Fruit fly (Drosophila melanogaster) whole organism, embryonic: ENCODE results near the gene CG15019.
A peak's percentile ranks its signal among the peaks of the same experiment; 100 is the strongest.

Experiments
- CG10431 ChIP-seq: fragments of 200-800 bp; sonication (Bioruptor generic); optimal IDR thresholded peaks from 3 replicates; lab custom pipeline; 2018; ENCODE audit warnings: missing biosample characterization, mild to moderate bottlenecking, missing genetic modification characterization
- CG11456 ChIP-seq: fragments of 200-800 bp; sonication (Bioruptor generic); IDR thresholded peaks from 3 replicates; pipeline ENCODE4 v1.3.6; 2022; ENCODE audit warnings: missing biosample characterization, missing genetic modification characterization
- CG11560 ChIP-seq: fragments of 200-800 bp; sonication (Bioruptor generic); IDR thresholded peaks from 3 replicates; pipeline ENCODE4 v1.3.6; 2022; ENCODE audit warnings: missing biosample characterization, missing genetic modification characterization
- CG12219 ChIP-seq: fragments of 200-800 bp; sonication (Bioruptor generic); optimal IDR thresholded peaks from 3 replicates; lab custom pipeline; 2018; ENCODE audit warnings: missing biosample characterization, mild to moderate bottlenecking, missing genetic modification characterization
- CG12942 ChIP-seq: fragments of 200-800 bp; sonication (Bioruptor generic); optimal IDR thresholded peaks from 3 replicates; lab custom pipeline; 2016; ENCODE audit warnings: missing biosample characterization, missing genetic modification characterization
- CG14050 ChIP-seq: fragments of 200-800 bp; sonication (Bioruptor generic); IDR thresholded peaks from 3 replicates; pipeline ENCODE4 v1.3.6; 2022; ENCODE audit warnings: missing biosample characterization, missing genetic modification characterization
- CG15011 ChIP-seq: fragments of 200-800 bp; sonication (Bioruptor generic); optimal IDR thresholded peaks from 3 replicates; lab custom pipeline; 2018; ENCODE audit warnings: missing biosample characterization, mild to moderate bottlenecking, missing genetic modification characterization
- CG16779 ChIP-seq: fragments of 200-800 bp; sonication (Bioruptor generic); IDR thresholded peaks from 2 replicates; pipeline ENCODE4 v1.3.6; 2022; ENCODE audit warnings: missing biosample characterization, missing genetic modification characterization
- CG17829 ChIP-seq: fragments of 200-800 bp; optimal IDR thresholded peaks from 2 replicates; lab custom pipeline; 2019; ENCODE audit warnings: missing biosample characterization, mild to moderate bottlenecking, missing genetic modification characterization, moderate library complexity
- CG18619 ChIP-seq: fragments of 200-800 bp; sonication (Bioruptor generic); optimal IDR thresholded peaks from 3 replicates; lab custom pipeline; 2017; ENCODE audit warnings: missing biosample characterization, mild to moderate bottlenecking, missing genetic modification characterization
- CG30431 ChIP-seq: fragments of 200-800 bp; sonication (Bioruptor generic); optimal IDR thresholded peaks from 2 replicates; lab custom pipeline; 2017; ENCODE audit warnings: missing biosample characterization, missing genetic modification characterization
- CG31388 ChIP-seq: fragments of 200-800 bp; sonication (Bioruptor generic); optimal IDR thresholded peaks from 2 replicates; lab custom pipeline; 2016; ENCODE audit warnings: missing biosample characterization, missing genetic modification characterization
- CG4730 ChIP-seq: fragments of 200-800 bp; sonication (Bioruptor generic); IDR thresholded peaks from 2 replicates; pipeline ENCODE4 v1.3.6; 2022; ENCODE audit warnings: missing biosample characterization, missing genetic modification characterization
- CG5245 ChIP-seq: fragments of 200-800 bp; sonication (Bioruptor generic); optimal IDR thresholded peaks from 3 replicates; lab custom pipeline; 2016; ENCODE audit warnings: missing biosample characterization, missing genetic modification characterization
- CG6254 ChIP-seq: fragments of 200-800 bp; sonication (Bioruptor generic); optimal IDR thresholded peaks from 3 replicates; lab custom pipeline; 2017; ENCODE audit warnings: mild to moderate bottlenecking, missing biosample characterization, missing genetic modification reagents, missing genetic modification characterization
- CG6813 ChIP-seq: fragments of 200-800 bp; sonication (Bioruptor generic); optimal IDR thresholded peaks from 2 replicates; lab custom pipeline; 2017; ENCODE audit warnings: missing biosample characterization, missing genetic modification characterization, mild to moderate bottlenecking, moderate library complexity, missing genetic modification reagents
- CG7357 ChIP-seq: fragments of 200-800 bp; sonication (Bioruptor generic); IDR thresholded peaks from 3 replicates; pipeline ENCODE4 v1.3.6; 2022; ENCODE audit warnings: missing biosample characterization, missing genetic modification characterization
- CoRest ChIP-seq: fragments of 200-800 bp; sonication (Bioruptor generic); optimal IDR thresholded peaks from 3 replicates; lab custom pipeline; 2018; ENCODE audit warnings: missing biosample characterization, mild to moderate bottlenecking, missing genetic modification characterization, moderate library complexity
- D19A ChIP-seq: fragments of 200-800 bp; optimal IDR thresholded peaks from 3 replicates; lab custom pipeline; 2019; ENCODE audit warnings: missing biosample characterization, mild to moderate bottlenecking, missing genetic modification characterization, moderate library complexity
- Dfd ChIP-seq, 2 experiments: fragments of >200 bp; optimal IDR thresholded peaks; 2 replicates each; lab custom pipeline; 2017; ENCODE audit warnings: missing biosample characterization in 2 of 2, missing genetic modification characterization in 2 of 2
- Dip3 ChIP-seq: fragments of 200-800 bp; sonication (Bioruptor generic); optimal IDR thresholded peaks from 3 replicates; lab custom pipeline; 2016; ENCODE audit warnings: missing biosample characterization, missing genetic modification characterization
- Dp ChIP-seq: fragments of 200-800 bp; sonication (Bioruptor generic); optimal IDR thresholded peaks from 2 replicates; lab custom pipeline; 2018; ENCODE audit warnings: missing biosample characterization, mild to moderate bottlenecking, missing genetic modification characterization, moderate library complexity
- E2f2 ChIP-seq: fragments of 200-800 bp; sonication (Bioruptor generic); IDR thresholded peaks from 2 replicates; pipeline ENCODE4 v1.3.6; 2022; ENCODE audit warnings: missing biosample characterization, missing genetic modification characterization
- Ets97D ChIP-seq: fragments of 200-800 bp; sonication (Bioruptor generic); optimal IDR thresholded peaks from 3 replicates; lab custom pipeline; 2016; ENCODE audit warnings: missing biosample characterization, missing genetic modification characterization
- Fer1 ChIP-seq: fragments of 200-800 bp; sonication (Bioruptor generic); optimal IDR thresholded peaks from 2 replicates; lab custom pipeline; 2017; ENCODE audit warnings: missing biosample characterization, mild to moderate bottlenecking, missing genetic modification characterization
- Gsc ChIP-seq: fragments of 200-800 bp; sonication (Bioruptor generic); IDR thresholded peaks from 2 replicates; pipeline ENCODE4 v1.3.6; 2022; ENCODE audit warnings: missing biosample characterization, missing genetic modification characterization
- H2.0 ChIP-seq: fragments of 200-800 bp; sonication (Bioruptor generic); IDR thresholded peaks from 2 replicates; pipeline ENCODE4 v1.3.6; 2022; ENCODE audit warnings: missing biosample characterization, missing genetic modification characterization
- HLHmδ ChIP-seq: fragments of 200-800 bp; sonication (Bioruptor generic); optimal IDR thresholded peaks from 2 replicates; lab custom pipeline; 2018; ENCODE audit warnings: missing biosample characterization, mild to moderate bottlenecking, missing genetic modification characterization, moderate library complexity
- Lim3 ChIP-seq: fragments of 200-800 bp; sonication (Bioruptor generic); IDR thresholded peaks from 2 replicates; pipeline ENCODE4 v1.3.6; 2022; ENCODE audit warnings: missing biosample characterization, missing genetic modification characterization
- MBD-R2 ChIP-seq: fragments of 200-800 bp; sonication (Bioruptor generic); IDR thresholded peaks from 2 replicates; pipeline ENCODE4 v1.3.6; 2022; ENCODE audit warnings: missing biosample characterization, missing genetic modification characterization
- Mad ChIP-seq: fragments of 200-800 bp; sonication (Bioruptor generic); optimal IDR thresholded peaks from 2 replicates; lab custom pipeline; 2016; ENCODE audit warnings: missing biosample characterization, missing genetic modification characterization
- Stat92E ChIP-seq, 3 experiments: fragments of >200 bp in 2 of 3; fragments of 200-800 bp in 1 of 3; sonication (Bioruptor generic) in 1 of 3; optimal IDR thresholded peaks; 2 replicates each; lab custom pipeline; 2017 to 2019; ENCODE audit warnings: missing biosample characterization in 3 of 3, missing genetic modification characterization in 3 of 3, mild to moderate bottlenecking in 1 of 3, moderate library complexity in 1 of 3
- abd-A ChIP-seq: fragments of 200-800 bp; sonication (Bioruptor generic); optimal IDR thresholded peaks from 3 replicates; lab custom pipeline; 2019; ENCODE audit warnings: missing biosample characterization, mild to moderate bottlenecking, missing genetic modification characterization, moderate library complexity
- bab2 ChIP-seq: fragments of 200-800 bp; sonication (Bioruptor generic); optimal IDR thresholded peaks from 2 replicates; lab custom pipeline; 2016; ENCODE audit warnings: missing biosample characterization, missing genetic modification characterization
- cas ChIP-seq: fragments of 200-800 bp; sonication (Bioruptor generic); IDR thresholded peaks from 2 replicates; pipeline ENCODE4 v1.3.6; 2022; ENCODE audit warnings: missing biosample characterization, missing genetic modification characterization
- cg ChIP-seq: fragments of 200-800 bp; sonication (Bioruptor generic); optimal IDR thresholded peaks from 3 replicates; lab custom pipeline; 2019; ENCODE audit warnings: missing biosample characterization, mild to moderate bottlenecking, missing genetic modification characterization, moderate library complexity
- dpn ChIP-seq, 2 experiments: fragments of 200-800 bp; sonication (Bioruptor generic); optimal IDR thresholded peaks; 3 replicates each; lab custom pipeline; 2016; ENCODE audit warnings: missing biosample characterization in 2 of 2, missing genetic modification characterization in 2 of 2
- esg ChIP-seq: fragments of 200-800 bp; sonication (Bioruptor generic); conservative IDR thresholded peaks from 2 replicates; pipeline ENCODE4 v1.3.6; 2022; ENCODE audit warnings: missing biosample characterization, missing genetic modification characterization
- eve ChIP-seq, 2 experiments: fragments of >200 bp; optimal IDR thresholded peaks; 2 replicates each; lab custom pipeline; 2017; ENCODE audit warnings: missing biosample characterization in 2 of 2, missing genetic modification characterization in 2 of 2
- gcm ChIP-seq: fragments of 200-800 bp; sonication (Bioruptor generic); optimal IDR thresholded peaks from 2 replicates; lab custom pipeline; 2019; ENCODE audit warnings: missing biosample characterization, mild to moderate bottlenecking, missing genetic modification characterization, moderate library complexity
- gcm2 ChIP-seq: fragments of 200-800 bp; sonication (Bioruptor generic); optimal IDR thresholded peaks from 2 replicates; lab custom pipeline; 2016; ENCODE audit warnings: missing biosample characterization, missing genetic modification characterization
- hbn ChIP-seq: fragments of 200-800 bp; sonication (Bioruptor generic); IDR thresholded peaks from 2 replicates; pipeline ENCODE4 v1.3.6; 2022; ENCODE audit warnings: missing biosample characterization, missing genetic modification characterization; ENCODE audit not compliant: partially characterized antibody
- nau ChIP-seq: fragments of 200-800 bp; sonication (Bioruptor generic); optimal IDR thresholded peaks from 3 replicates; lab custom pipeline; 2017; ENCODE audit warnings: missing biosample characterization, mild to moderate bottlenecking, missing genetic modification characterization, missing genetic modification reagents
- pb ChIP-seq: fragments of 200-800 bp; sonication (Bioruptor generic); optimal IDR thresholded peaks from 3 replicates; lab custom pipeline; 2016; ENCODE audit warnings: missing biosample characterization, missing genetic modification characterization
- run ChIP-seq: fragments of 200-800 bp; sonication (Bioruptor generic); optimal IDR thresholded peaks from 3 replicates; lab custom pipeline; 2018; ENCODE audit warnings: missing biosample characterization, mild to moderate bottlenecking, missing genetic modification characterization
- sens ChIP-seq: fragments of 200-800 bp; sonication (Bioruptor generic); peaks from one replicate; lab custom pipeline; 2016; ENCODE audit warnings: missing biosample characterization, missing genetic modification characterization
- seq ChIP-seq: fragments of 200-800 bp; sonication (Bioruptor generic); IDR thresholded peaks from 2 replicates; pipeline ENCODE4 v1.3.6; 2022; ENCODE audit warnings: missing biosample characterization, missing genetic modification characterization
- tna ChIP-seq: fragments of 200-800 bp; sonication (Bioruptor generic); IDR thresholded peaks from 2 replicates; pipeline ENCODE4 v1.3.6; 2022; ENCODE audit warnings: missing biosample characterization, missing genetic modification characterization; ENCODE audit not compliant: partially characterized antibody
- ttk ChIP-seq: fragments of 200-800 bp; sonication (Bioruptor generic); IDR thresholded peaks from 2 replicates; pipeline ENCODE4 v2.1.2; 2022; ENCODE audit warnings: missing biosample characterization, missing genetic modification characterization
- tup ChIP-seq: fragments of 200-800 bp; sonication (Bioruptor generic); optimal IDR thresholded peaks from 2 replicates; lab custom pipeline; 2016; ENCODE audit warnings: missing biosample characterization, mild to moderate bottlenecking, missing genetic modification characterization, moderate library complexity

Gene CG15019

dm6 chr3L:4403180-4403769 lies 2.6 kb downstream of the CG15019 start, which contains the start of gene Syx17 (continued):
- TF ChIP-seq Dip3 (GFP tag; lab: Kevin White, UChicago) (peak; percentile 54), CG12942 (GFP tag; lab: Kevin White, UChicago) (peak; percentile 17), eve (GFP tag; optimal IDR thresholded peaks at IDR 0.05; lab: Kevin White, UChicago) (peak in 1 of 2 experiments; percentile 65), dpn (GFP tag; optimal IDR thresholded peaks at IDR 0.05; lab: Kevin White, UChicago) (peak; percentile 49 to 64), E2f2 (GFP tag; lab: Robert Waterston, UW) (peak; percentile 55), hbn (GFP tag; lab: Robert Waterston, UW) (peak; percentile 84), CG4730 (GFP tag; lab: Robert Waterston, UW) (no peak), cas (GFP tag; lab: Robert Waterston, UW) (no peak), bab2 (GFP tag; lab: Kevin White, UChicago) (peak; percentile 60), nau (GFP tag; lab: Kevin White, UChicago) (no peak), CG18619 (GFP tag; lab: Kevin White, UChicago) (peak; percentile 29), Mad (GFP tag; lab: Kevin White, UChicago) (peak; percentile 73), seq (no peak), CG31388 (no peak), ttk (GFP tag; lab: Robert Waterston, UW) (peak; percentile 43), MBD-R2 (peak; percentile 83), sens (GFP tag; lab: Kevin White, UChicago) (peak; percentile 94), tna (GFP tag; lab: Robert Waterston, UW) (peak; percentile 87), CG15011 (GFP tag; lab: Kevin White, UChicago) (no peak), H2.0 (GFP tag; lab: Robert Waterston, UW) (peak; percentile 45; the same call in 1 of the 2 replicates), cg (GFP tag; lab: Kevin White, UChicago) (no peak), Fer1 (GFP tag; lab: Kevin White, UChicago) (peak; percentile 61), Dp (GFP tag; lab: Kevin White, UChicago) (peak; percentile 40), CG5245 (GFP tag; lab: Kevin White, UChicago) (peak; percentile 33), CG11456 (GFP tag; lab: Robert Waterston, UW) (peak; percentile 63; the same call in 2 of the 3 replicates), Ets97D (peak; percentile 76), Lim3 (GFP tag; lab: Robert Waterston, UW) (no peak), CG6813 (peak; percentile 15), CG16779 (peak; percentile 60; the same call in 1 of the 2 replicates), CG14050 (GFP tag; lab: Robert Waterston, UW) (no peak), CG12219 (GFP tag; lab: Kevin White, UChicago) (peak; percentile 32), gcm (GFP tag; lab: Kevin White, UChicago) (peak; percentile 68), CG10431 (GFP tag; lab: Kevin White, UChicago) (no peak), tup (GFP tag; lab: Kevin White, UChicago) (peak; percentile 21), pb (no peak), D19A (tag; lab: Kevin White, UChicago) (peak; percentile 47), run (tag; lab: Kevin White, UChicago) (peak; percentile 11), CG7357 (GFP tag; lab: Robert Waterston, UW) (no peak), abd-A (peak; percentile 84), CG30431 (GFP tag; lab: Kevin White, UChicago) (no peak), CG17829 (tag; lab: Kevin White, UChicago) (peak; percentile 71), CG6254 (GFP tag; lab: Kevin White, UChicago) (no peak), Stat92E (GFP tag; optimal IDR thresholded peaks at IDR 0.05; lab: Kevin White, UChicago) (peak in 1 of 3 experiments; percentile 42), CG11560 (tag; lab: Robert Waterston, UW) (peak; percentile 99), gcm2 (GFP tag; lab: Kevin White, UChicago) (no peak), Dfd (GFP tag; optimal IDR thresholded peaks at IDR 0.05; lab: Kevin White, UChicago) (no peak), esg (GFP tag; lab: Robert Waterston, UW) (no peak), HLHmδ (GFP tag; lab: Kevin White, UChicago) (no peak), Gsc (GFP tag; lab: Robert Waterston, UW) (no peak), CoRest (tag; lab: Kevin White, UChicago) (peak; percentile 68)
